Worm (Caenorhabditis elegans) whole organism, L2 larva: ENCODE data around the gene nhr-71.

Source experiments
- F13H6.1 ChIP-seq: sonication (generic microtip); optimal IDR thresholded peaks from 2 replicates; lab custom pipeline; 2016; ENCODE audit warnings: missing genetic modification characterization, missing compliant biosample characterization
- R02D3.7 ChIP-seq: fragments of 150-350 bp; optimal IDR thresholded peaks from 2 replicates; lab custom pipeline; 2014; ENCODE audit warnings: missing biosample characterization, missing genetic modification characterization
- ZK546.5 ChIP-seq: sonication (generic microtip); optimal IDR thresholded peaks from 2 replicates; lab custom pipeline; 2017; ENCODE audit warnings: missing biosample characterization, missing genetic modification characterization
- alr-1 ChIP-seq: fragments of 150-350 bp; optimal IDR thresholded peaks from 2 replicates; lab custom pipeline; 2014; ENCODE audit warnings: missing biosample characterization, missing genetic modification characterization
- blmp-1 ChIP-seq: sonication (generic microtip); optimal IDR thresholded peaks from 2 replicates; lab custom pipeline; 2017; ENCODE audit warnings: missing genetic modification characterization, mild to moderate bottlenecking, missing compliant biosample characterization, antibody characterized with exemption, moderate library complexity; ENCODE audit not compliant: insufficient read depth
- ceh-16 ChIP-seq: fragments of 150-350 bp; optimal IDR thresholded peaks from 2 replicates; lab custom pipeline; 2014; ENCODE audit warnings: missing biosample characterization, missing genetic modification characterization
- egl-27 ChIP-seq: sonication (generic microtip); optimal IDR thresholded peaks from 3 replicates; lab custom pipeline; 2017; ENCODE audit warnings: missing biosample characterization, missing genetic modification reagents, missing genetic modification characterization
- elt-1 ChIP-seq: fragments of 150-350 bp; optimal IDR thresholded peaks from 2 replicates; lab custom pipeline; 2014; ENCODE audit warnings: missing biosample characterization, missing genetic modification characterization
- elt-3 ChIP-seq: sonication (generic microtip); optimal IDR thresholded peaks from 2 replicates; lab custom pipeline; 2017; ENCODE audit warnings: missing biosample characterization, missing genetic modification characterization
- fos-1 ChIP-seq: fragments of 150-350 bp; optimal IDR thresholded peaks from 2 replicates; lab custom pipeline; 2014; ENCODE audit warnings: missing biosample characterization, missing genetic modification characterization
- gmeb-1 ChIP-seq: fragments of 150-350 bp; optimal IDR thresholded peaks from 2 replicates; lab custom pipeline; 2014; ENCODE audit warnings: missing biosample characterization, missing genetic modification characterization
- lin-11 ChIP-seq: fragments of 150-350 bp; sonication (generic microtip); optimal IDR thresholded peaks from 2 replicates; lab custom pipeline; 2014; ENCODE audit warnings: missing biosample characterization, missing genetic modification characterization, inconsistent platforms, mixed read lengths
- lsy-2 ChIP-seq, 2 experiments: fragments of 150-350 bp in 1 of 2; sonication (generic microtip) in 1 of 2; optimal IDR thresholded peaks; 2 replicates each; lab custom pipeline; 2014 to 2017; ENCODE audit warnings: missing biosample characterization in 2 of 2, missing genetic modification characterization in 2 of 2
- mbf-1 ChIP-seq: sonication (generic microtip); optimal IDR thresholded peaks from 2 replicates; lab custom pipeline; 2017; ENCODE audit warnings: missing biosample characterization, missing genetic modification characterization
- mdl-1 ChIP-seq, 2 experiments: fragments of 150-350 bp in 1 of 2; sonication (generic microtip) in 1 of 2; optimal IDR thresholded peaks; 2 replicates each; lab custom pipeline; 2017; ENCODE audit warnings: missing biosample characterization in 2 of 2, missing genetic modification characterization in 2 of 2
- nhr-10 ChIP-seq: sonication (generic microtip); optimal IDR thresholded peaks from 2 replicates; lab custom pipeline; 2017; ENCODE audit warnings: missing biosample characterization, missing genetic modification characterization
- nhr-11 ChIP-seq: fragments of 150-350 bp; optimal IDR thresholded peaks from 2 replicates; lab custom pipeline; 2014; ENCODE audit warnings: missing biosample characterization, missing genetic modification characterization
- nhr-129 ChIP-seq: fragments of 150-350 bp; optimal IDR thresholded peaks from 2 replicates; lab custom pipeline; 2014; ENCODE audit warnings: missing biosample characterization, missing genetic modification characterization
- nhr-21 ChIP-seq: fragments of 150-350 bp; optimal IDR thresholded peaks from 2 replicates; lab custom pipeline; 2014; ENCODE audit warnings: missing biosample characterization, missing genetic modification characterization
- nhr-237 ChIP-seq: fragments of 150-350 bp; optimal IDR thresholded peaks from 2 replicates; lab custom pipeline; 2014; ENCODE audit warnings: missing biosample characterization, missing genetic modification characterization
- nhr-25 ChIP-seq: fragments of 150-350 bp; sonication (generic microtip); optimal IDR thresholded peaks from 3 replicates; lab custom pipeline; 2014; ENCODE audit warnings: missing biosample characterization, missing genetic modification characterization
- peb-1 ChIP-seq: fragments of 150-350 bp; optimal IDR thresholded peaks from 2 replicates; lab custom pipeline; 2014; ENCODE audit warnings: missing biosample characterization, missing genetic modification characterization
- sma-9 ChIP-seq, 2 experiments: fragments of 150-350 bp in 1 of 2; sonication (generic microtip) in 1 of 2; optimal IDR thresholded peaks; 2 replicates each; lab custom pipeline; 2014 to 2016; ENCODE audit warnings: missing genetic modification characterization in 2 of 2, mild to moderate bottlenecking in 1 of 2, missing biosample characterization in 1 of 2, missing compliant biosample characterization in 1 of 2, missing genetic modification reagents in 1 of 2, moderate library complexity in 1 of 2
- unc-39 ChIP-seq: fragments of 150-350 bp; optimal IDR thresholded peaks from 2 replicates; lab custom pipeline; 2014; ENCODE audit warnings: missing biosample characterization, missing genetic modification characterization
- ztf-1 ChIP-seq: fragments of 200-800 bp; sonication (Bioruptor generic); conservative IDR thresholded peaks from 2 replicates; pipeline ENCODE4 v1.3.6; 2022; ENCODE audit warnings: missing genetic modification characterization, missing compliant biosample characterization
- ztf-11 ChIP-seq: sonication (generic microtip); optimal IDR thresholded peaks from 2 replicates; lab custom pipeline; 2017; ENCODE audit warnings: missing biosample characterization, missing genetic modification characterization
- ztf-4 ChIP-seq: fragments of 150-350 bp; optimal IDR thresholded peaks from 2 replicates; lab custom pipeline; 2014; ENCODE audit warnings: missing biosample characterization, missing genetic modification characterization

The nhr-71 gene

DNA sequence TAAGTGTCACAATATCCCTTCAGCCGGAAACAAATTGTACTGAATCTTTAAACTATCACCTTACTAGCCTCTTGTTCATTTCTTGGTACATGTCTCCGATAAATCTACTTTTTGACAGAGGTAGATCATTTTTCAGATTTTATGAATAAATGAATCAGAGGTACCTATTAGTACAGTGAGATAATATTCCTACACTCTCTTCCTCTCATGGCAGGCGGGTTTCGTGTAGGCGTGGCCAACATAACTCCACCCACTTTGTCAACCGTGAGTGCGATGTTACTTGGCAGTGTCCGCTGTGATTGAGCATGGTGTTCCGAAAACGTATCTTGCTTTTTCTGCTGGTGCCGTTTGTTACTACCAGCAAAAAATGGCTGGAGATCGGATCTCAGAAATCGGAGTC is 38.2 kb downstream of the nhr-71 start, which contains the start of gene F55F3.4:
Gene F55F3.4 (plus strand): TSS at position 301 of the 400 bp plus-strand sequence.
- TF ChIP-seq fos-1 (no peak), nhr-129 (no peak), mdl-1 (tag; optimal IDR thresholded peaks at IDR 0.05; lab: Kevin White, UChicago) (no peak), ztf-11 (tag; lab: Kevin White, UChicago) (no peak), nhr-10 (no peak), nhr-21 (tag; lab: Kevin White, UChicago) (no peak), nhr-11 (tag; lab: Kevin White, UChicago) (no peak), egl-27 (tag; lab: Kevin White, UChicago) (no peak), nhr-25 (no peak), lin-11 (tag; lab: Kevin White, UChicago) (no peak), ZK546.5 (tag; lab: Kevin White, UChicago) (no peak)

DNA sequence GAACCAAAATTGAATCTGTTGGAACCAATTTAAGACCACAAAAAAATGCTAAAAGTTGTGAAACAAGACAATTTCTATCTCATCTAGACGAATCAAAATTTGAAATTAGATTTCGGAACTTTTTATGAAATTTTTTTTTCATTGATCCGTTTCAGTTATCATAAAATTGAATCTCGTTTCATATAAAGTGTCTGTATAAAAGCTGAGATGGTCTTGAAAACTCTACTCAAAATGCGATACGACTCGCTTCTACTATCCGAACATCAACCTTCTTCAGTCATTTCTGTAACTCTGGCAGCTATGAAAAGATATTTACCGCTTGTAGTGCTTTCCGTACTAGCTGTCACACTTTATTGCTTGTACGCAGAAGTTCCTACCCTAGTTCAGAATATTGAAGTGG is 43.4 kb downstream of the nhr-71 start, which contains the start of gene ZK1086.3:
Gene ZK1086.3 (plus strand): TSS at position 301 of the 400 bp plus-strand sequence.
- TF ChIP-seq ceh-16 (tag; lab: Kevin White, UChicago), result no peak
- no peak for TF ChIP-seq gmeb-1
- no peak for TF ChIP-seq ztf-1 (GFP tag; lab: Robert Waterston, UW)
- TF ChIP-seq fos-1, result no peak
- no peak for TF ChIP-seq blmp-1
- no peak for TF ChIP-seq nhr-129
- no peak for TF ChIP-seq nhr-21 (tag; lab: Kevin White, UChicago)
- TF ChIP-seq unc-39 (tag; lab: Kevin White, UChicago), result no peak
- TF ChIP-seq mbf-1 (tag; lab: Kevin White, UChicago), result no peak
- TF ChIP-seq elt-1 (tag; lab: Kevin White, UChicago), result no peak
- TF ChIP-seq ztf-4 (tag; lab: Kevin White, UChicago), result no peak

DNA sequence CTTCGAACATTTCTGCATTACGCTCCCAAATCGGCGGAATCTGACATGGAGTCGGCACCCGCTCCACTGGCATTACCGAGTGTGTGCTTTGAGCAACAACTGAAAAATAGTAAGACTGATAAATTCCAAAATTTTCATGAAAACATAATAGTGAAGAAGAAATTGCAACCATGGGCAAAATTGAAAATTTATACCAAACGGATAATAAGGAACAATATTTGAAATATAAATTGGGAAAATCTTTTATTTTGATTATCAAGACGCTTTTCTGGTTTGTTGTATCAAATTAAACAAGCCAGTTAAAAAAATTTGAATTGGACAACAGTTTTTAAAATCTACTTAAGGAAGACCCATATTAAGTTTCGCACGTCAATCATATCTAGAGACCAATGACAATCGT is 46.4 kb downstream of the nhr-71 start, which contains the start of gene ZK1086.2:
Gene ZK1086.2 (minus strand): TSS at position 101 of the 400 bp plus-strand sequence.
- TF ChIP-seq F13H6.1 (no peak), nhr-129 (no peak), peb-1 (tag; lab: Kevin White, UChicago) (no peak), alr-1 (no peak), gmeb-1 (no peak), egl-27 (tag; lab: Kevin White, UChicago) (no peak), unc-39 (tag; lab: Kevin White, UChicago) (no peak), R02D3.7 (no peak), fos-1 (no peak), lin-11 (tag; lab: Kevin White, UChicago) (no peak), ztf-1 (GFP tag; lab: Robert Waterston, UW) (no peak), nhr-25 (no peak), nhr-237 (no peak), ztf-11 (tag; lab: Kevin White, UChicago) (no peak), elt-3 (tag; lab: Kevin White, UChicago) (no peak), lsy-2 (tag; optimal IDR thresholded peaks at IDR 0.05; lab: Kevin White, UChicago) (no peak), sma-9 (GFP tag; optimal IDR thresholded peaks at IDR 0.05; lab: Kevin White, UChicago) (no peak), sma-9 (tag; optimal IDR thresholded peaks at IDR 0.05; lab: Kevin White, UChicago) (no peak)
